Worm (Caenorhabditis elegans) whole organism, young adult: ENCODE results near the gene F43C1.5.

Experiments
- B0336.3 ChIP-seq: fragments of 200-800 bp; sonication (Bioruptor generic); IDR thresholded peaks from 2 replicates; pipeline ENCODE4 v1.3.6; 2022; ENCODE audit warnings: missing genetic modification characterization, missing compliant biosample characterization
- C06A6.2 ChIP-seq: fragments of 200-800 bp; sonication (Bioruptor generic); conservative IDR thresholded peaks from 2 replicates; pipeline ENCODE4 v1.3.6; 2022; ENCODE audit warnings: missing genetic modification characterization, missing compliant biosample characterization
- K11D2.4 ChIP-seq: fragments of 200-800 bp; sonication (Bioruptor generic); IDR thresholded peaks from 2 replicates; pipeline ENCODE4 v1.3.6; 2022; ENCODE audit warnings: missing genetic modification reagents, missing genetic modification characterization, missing compliant biosample characterization
- attf-6 ChIP-seq: fragments of 200-800 bp; sonication (Bioruptor generic); IDR thresholded peaks from 2 replicates; pipeline ENCODE4 v1.3.6; 2022; ENCODE audit warnings: missing genetic modification reagents, missing genetic modification characterization, missing compliant biosample characterization
- ceh-27 ChIP-seq: fragments of 200-800 bp; sonication (Bioruptor generic); optimal IDR thresholded peaks from 2 replicates; lab custom pipeline; 2018; ENCODE audit warnings: mild to moderate bottlenecking, missing genetic modification characterization, moderate library complexity, missing compliant biosample characterization
- fkh-3 ChIP-seq: sonication (generic microtip); optimal IDR thresholded peaks from 2 replicates; lab custom pipeline; 2016; ENCODE audit warnings: mild to moderate bottlenecking, missing genetic modification characterization, missing compliant biosample characterization
- snpc-4 ChIP-seq, 5 experiments: fragments of 150-350 bp in 1 of 5; sonication (generic microtip) in 4 of 5; optimal IDR thresholded peaks; 2 replicates each; lab custom pipeline; 2014 to 2018; ENCODE audit warnings: missing genetic modification characterization in 5 of 5, missing biosample characterization in 3 of 5, antibody characterized with exemption in 2 of 5, mild to moderate bottlenecking in 2 of 5, missing compliant biosample characterization in 2 of 5, missing genotype in 2 of 5, moderate library complexity in 2 of 5, missing genetic modification reagents in 1 of 5
- zim-3 ChIP-seq: sonication (generic microtip); optimal IDR thresholded peaks from 2 replicates; lab custom pipeline; 2017; ENCODE audit warnings: mild to moderate bottlenecking, missing genetic modification characterization, moderate library complexity, missing compliant biosample characterization
- ztf-6 ChIP-seq: fragments of 200-800 bp; sonication (Bioruptor generic); IDR thresholded peaks from 2 replicates; pipeline ENCODE4 v1.3.6; 2022; ENCODE audit warnings: missing genetic modification reagents, missing genetic modification characterization, missing compliant biosample characterization

DNA sequence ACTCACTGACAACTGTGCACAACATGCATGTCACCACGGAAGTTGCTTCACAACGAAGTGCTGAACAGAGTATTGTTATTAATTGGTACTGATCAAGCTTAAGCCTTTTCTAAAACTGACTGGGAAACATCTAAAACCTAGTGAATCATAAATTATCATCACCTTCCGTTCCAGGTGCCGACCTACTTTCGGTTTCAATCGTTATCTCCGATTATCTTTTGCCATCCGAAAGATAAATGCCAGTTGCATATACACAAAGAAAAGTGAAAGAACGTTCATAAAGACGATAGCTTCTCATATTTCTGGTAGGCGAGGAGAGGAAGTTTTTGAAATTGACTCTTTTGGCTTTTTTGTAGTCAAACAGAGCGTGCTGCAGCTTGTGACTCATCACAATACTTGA lies 39.3 kb upstream of the F43C1.5 start:
- no peak for TF ChIP-seq B0336.3 (GFP tag; lab: Robert Waterston, UW)
- TF ChIP-seq C06A6.2 (GFP tag; lab: Robert Waterston, UW): no peak
- no peak for TF ChIP-seq zim-3
- TF ChIP-seq ztf-6 (GFP tag; lab: Robert Waterston, UW): no peak
- TF ChIP-seq snpc-4 (GFP tag; optimal IDR thresholded peaks at IDR 0.05; lab: Kevin White, UChicago): no peak
- TF ChIP-seq snpc-4 (tag; optimal IDR thresholded peaks at IDR 0.05; lab: Kevin White, UChicago): no peak
- TF ChIP-seq attf-6: no peak
- TF ChIP-seq K11D2.4 (GFP tag; lab: Robert Waterston, UW): no peak
- TF ChIP-seq fkh-3 (tag; lab: Kevin White, UChicago): no peak
- no peak for TF ChIP-seq ceh-27 (GFP tag; lab: Kevin White, UChicago)
